Worm (Caenorhabditis elegans) whole organism, L1 larva: ENCODE measurements around the gene F49H6.15.

Experiments
- C04F5.9 ChIP-seq: sonication (generic microtip); optimal IDR thresholded peaks from 2 replicates; lab custom pipeline; 2016; ENCODE audit warnings: missing genetic modification characterization, missing compliant biosample characterization
- aha-1 ChIP-seq: fragments of 150-350 bp; optimal IDR thresholded peaks from 2 replicates; lab custom pipeline; 2014; ENCODE audit warnings: missing biosample characterization, missing genetic modification characterization
- aly-2 ChIP-seq: fragments of 150-350 bp; optimal IDR thresholded peaks from 2 replicates; lab custom pipeline; 2014; ENCODE audit warnings: missing biosample characterization, missing genetic modification characterization
- ama-1 ChIP-seq: fragments of 150-350 bp; optimal IDR thresholded peaks from 2 replicates; lab custom pipeline; 2014
- ceh-88 ChIP-seq: fragments of 200-800 bp; sonication (Bioruptor generic); IDR thresholded peaks from 2 replicates; pipeline ENCODE4 v1.3.6; 2022; ENCODE audit warnings: missing genetic modification characterization, missing compliant biosample characterization
- dsc-1 ChIP-seq: sonication (generic microtip); optimal IDR thresholded peaks from 2 replicates; lab custom pipeline; 2016; ENCODE audit warnings: mild to moderate bottlenecking, missing genetic modification characterization, missing compliant biosample characterization
- efl-1 ChIP-seq, 4 experiments: fragments of 150-350 bp; optimal IDR thresholded peaks in 3 of 4; peaks in 1 of 4; 1 replicate in 1 of 4; 2 replicates in 3 of 4; lab custom pipeline; 2014; ENCODE audit warnings: missing biosample characterization in 2 of 4, missing genetic modification characterization in 2 of 4, missing genetic modification reagents in 2 of 4
- egl-27 ChIP-seq, 2 experiments: fragments of 150-350 bp in 1 of 2; sonication (generic microtip); optimal IDR thresholded peaks; 3 replicates each; lab custom pipeline; 2017 to 2018; ENCODE audit warnings: missing biosample characterization in 2 of 2, missing genetic modification characterization in 2 of 2, missing genetic modification reagents in 2 of 2
- fkh-10 ChIP-seq: sonication (generic microtip); optimal IDR thresholded peaks from 2 replicates; lab custom pipeline; 2017; ENCODE audit warnings: missing biosample characterization, missing genetic modification reagents, missing genetic modification characterization
- hpl-2 ChIP-seq: fragments of 150-350 bp; optimal IDR thresholded peaks from 2 replicates; lab custom pipeline; 2014; ENCODE audit warnings: missing biosample characterization, missing genetic modification reagents, missing genetic modification characterization
- lin-13 ChIP-seq: fragments of 150-350 bp; optimal IDR thresholded peaks from 2 replicates; lab custom pipeline; 2014; ENCODE audit warnings: missing biosample characterization, missing genetic modification reagents, missing genetic modification characterization
- lin-15B ChIP-seq: fragments of 150-350 bp; sonication (generic microtip); optimal IDR thresholded peaks from 3 replicates; lab custom pipeline; 2014; ENCODE audit warnings: missing biosample characterization, missing genetic modification characterization
- lin-39 ChIP-seq: fragments of 150-350 bp; optimal IDR thresholded peaks from 2 replicates; lab custom pipeline; 2014; ENCODE audit warnings: missing biosample characterization, missing genetic modification reagents, missing genetic modification characterization
- lsy-2 ChIP-seq, 2 experiments: fragments of 150-350 bp; optimal IDR thresholded peaks; 2 replicates each; lab custom pipeline; 2014; ENCODE audit warnings: missing biosample characterization in 2 of 2, missing genetic modification characterization in 2 of 2
- mef-2 ChIP-seq: fragments of 150-350 bp; optimal IDR thresholded peaks from 2 replicates; lab custom pipeline; 2014; ENCODE audit warnings: missing biosample characterization, missing genetic modification characterization
- mep-1 ChIP-seq: fragments of 150-350 bp; optimal IDR thresholded peaks from 2 replicates; lab custom pipeline; 2014; ENCODE audit warnings: missing biosample characterization, missing genetic modification characterization
- nhr-12 ChIP-seq: sonication (generic microtip); optimal IDR thresholded peaks from 2 replicates; lab custom pipeline; 2017; ENCODE audit warnings: missing biosample characterization, missing genetic modification characterization
- nhr-19 ChIP-seq: fragments of 200-800 bp; sonication (Bioruptor generic); conservative IDR thresholded peaks from 2 replicates; pipeline ENCODE4 v1.3.6; 2022; ENCODE audit warnings: missing genetic modification characterization, missing compliant biosample characterization
- nhr-237 ChIP-seq: fragments of 150-350 bp; optimal IDR thresholded peaks from 2 replicates; lab custom pipeline; 2014; ENCODE audit warnings: missing biosample characterization, missing genetic modification characterization
- nhr-28 ChIP-seq: fragments of 150-350 bp; optimal IDR thresholded peaks from 2 replicates; lab custom pipeline; 2014; ENCODE audit warnings: missing biosample characterization, missing genetic modification characterization
- nhr-71 ChIP-seq: sonication (generic microtip); optimal IDR thresholded peaks from 2 replicates; lab custom pipeline; 2016; ENCODE audit warnings: mild to moderate bottlenecking, missing genetic modification characterization, moderate library complexity, missing compliant biosample characterization
- nhr-76 ChIP-seq: sonication (generic microtip); optimal IDR thresholded peaks from 2 replicates; lab custom pipeline; 2017; ENCODE audit warnings: missing biosample characterization, missing genetic modification characterization
- nhr-77 ChIP-seq: fragments of 150-350 bp; optimal IDR thresholded peaks from 2 replicates; lab custom pipeline; 2014; ENCODE audit warnings: missing biosample characterization, missing genetic modification characterization
- nhr-90 ChIP-seq: sonication (generic microtip); optimal IDR thresholded peaks from 2 replicates; lab custom pipeline; 2016; ENCODE audit warnings: mild to moderate bottlenecking, missing genetic modification characterization, missing compliant biosample characterization; ENCODE audit not compliant: poor library complexity
- pax-3 ChIP-seq: fragments of 200-800 bp; sonication (Bioruptor generic); optimal IDR thresholded peaks from 2 replicates; lab custom pipeline; 2018; ENCODE audit warnings: mild to moderate bottlenecking, missing genetic modification characterization, moderate library complexity, missing compliant biosample characterization
- pqm-1 ChIP-seq: sonication (generic microtip); optimal IDR thresholded peaks from 3 replicates; lab custom pipeline; 2017; ENCODE audit warnings: missing biosample characterization, missing genetic modification characterization
- rnt-1 ChIP-seq: sonication (generic microtip); optimal IDR thresholded peaks from 2 replicates; lab custom pipeline; 2016; ENCODE audit warnings: mild to moderate bottlenecking, missing genetic modification characterization, moderate library complexity, missing compliant biosample characterization
- sox-4 ChIP-seq: sonication (generic microtip); optimal IDR thresholded peaks from 2 replicates; lab custom pipeline; 2016; ENCODE audit warnings: missing genetic modification characterization, missing compliant biosample characterization
- sptf-1 ChIP-seq: fragments of 150-350 bp; optimal IDR thresholded peaks from 2 replicates; lab custom pipeline; 2014; ENCODE audit warnings: missing biosample characterization, missing genetic modification characterization
- unc-62 ChIP-seq: fragments of 150-350 bp; optimal IDR thresholded peaks from 2 replicates; lab custom pipeline; 2014; ENCODE audit warnings: missing biosample characterization, missing genetic modification reagents, missing genetic modification characterization
- vab-15 ChIP-seq: sonication (generic microtip); optimal IDR thresholded peaks from 2 replicates; lab custom pipeline; 2017; ENCODE audit warnings: missing genotype, mild to moderate bottlenecking, missing genetic modification characterization, missing compliant biosample characterization
- xbp-1 ChIP-seq: sonication (generic microtip); optimal IDR thresholded peaks from 2 replicates; lab custom pipeline; 2016; ENCODE audit warnings: missing genetic modification characterization, missing compliant biosample characterization
- zip-4 ChIP-seq: fragments of 200-800 bp; sonication (Bioruptor generic); optimal IDR thresholded peaks from 2 replicates; lab custom pipeline; 2018; ENCODE audit warnings: mild to moderate bottlenecking, missing genetic modification characterization, moderate library complexity, missing compliant biosample characterization
- ztf-11 ChIP-seq, 2 experiments: sonication (generic microtip); optimal IDR thresholded peaks; 2 replicates each; lab custom pipeline; 2016 to 2017; ENCODE audit warnings: missing genetic modification characterization in 2 of 2, missing biosample characterization in 1 of 2, missing compliant biosample characterization in 1 of 2

Gene F49H6.15

DNA sequence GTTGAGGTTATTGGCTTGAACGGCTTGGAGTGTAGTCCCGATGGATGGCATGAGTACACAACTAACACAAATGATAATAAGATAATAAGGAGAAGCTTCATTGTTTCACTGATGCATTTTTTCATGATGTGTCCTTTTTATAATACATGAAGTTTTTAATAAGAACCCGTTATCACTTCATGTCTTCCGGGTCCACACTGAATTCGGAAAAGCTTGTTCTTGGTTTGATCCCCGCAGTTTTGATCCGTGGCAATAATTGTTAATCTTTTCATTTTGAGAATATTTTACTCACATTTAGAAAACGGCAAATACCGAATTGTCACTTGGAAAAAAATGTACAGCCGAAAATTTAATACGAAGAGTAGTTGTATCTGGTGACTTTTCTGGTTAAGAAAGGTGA lies 37.6 kb downstream of the F49H6.15 start, which contains the start of gene Y102A5C.27:
Gene Y102A5C.27, minus strand, starts transcription at position 101 of the 400 bp plus-strand sequence.
- TF ChIP-seq hpl-2 (GFP tag; lab: Kevin White, UChicago) = no peak
- TF ChIP-seq ztf-11 (tag; optimal IDR thresholded peaks at IDR 0.05; lab: Kevin White, UChicago) = no peak
- no peak for TF ChIP-seq nhr-76

DNA sequence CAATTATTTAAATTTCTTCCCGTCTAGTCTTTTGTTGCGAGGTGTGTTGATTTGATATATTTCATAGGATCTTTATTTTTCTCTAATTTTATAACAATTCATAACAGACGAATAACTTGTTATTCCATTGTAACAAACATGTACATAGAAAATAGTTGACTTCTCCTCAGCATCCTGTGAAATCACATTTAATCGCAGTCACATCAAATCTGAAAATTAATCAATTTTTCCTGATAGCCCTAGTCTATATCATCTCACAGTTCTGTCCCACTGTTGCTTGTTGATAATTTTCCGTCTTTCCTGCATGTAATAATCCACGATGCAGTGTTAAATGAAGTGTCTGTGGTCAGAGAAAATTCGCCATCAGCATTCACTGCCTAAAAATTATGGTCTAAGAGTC lies 38.4 kb downstream of the F49H6.15 start:
- TF ChIP-seq lin-13 (GFP tag; lab: Kevin White, UChicago) (no peak), ceh-88 (GFP tag; lab: Robert Waterston, UW) (no peak), aly-2 (tag; lab: Kevin White, UChicago) (no peak), unc-62 (GFP tag; lab: Kevin White, UChicago) (no peak), lin-15B (tag; lab: Kevin White, UChicago) (no peak), pqm-1 (tag; lab: Kevin White, UChicago) (no peak), ama-1 (no peak), rnt-1 (no peak), dsc-1 (no peak), fkh-10 (GFP tag; lab: Kevin White, UChicago) (no peak), egl-27 (tag; optimal IDR thresholded peaks at IDR 0.05; lab: Kevin White, UChicago) (no peak), mep-1 (tag; lab: Kevin White, UChicago) (no peak), vab-15 (tag; lab: Kevin White, UChicago) (no peak), nhr-71 (tag; lab: Kevin White, UChicago) (no peak), xbp-1 (no peak), lsy-2 (tag; optimal IDR thresholded peaks at IDR 0.05; lab: Kevin White, UChicago) (no peak), aha-1 (no peak)

DNA sequence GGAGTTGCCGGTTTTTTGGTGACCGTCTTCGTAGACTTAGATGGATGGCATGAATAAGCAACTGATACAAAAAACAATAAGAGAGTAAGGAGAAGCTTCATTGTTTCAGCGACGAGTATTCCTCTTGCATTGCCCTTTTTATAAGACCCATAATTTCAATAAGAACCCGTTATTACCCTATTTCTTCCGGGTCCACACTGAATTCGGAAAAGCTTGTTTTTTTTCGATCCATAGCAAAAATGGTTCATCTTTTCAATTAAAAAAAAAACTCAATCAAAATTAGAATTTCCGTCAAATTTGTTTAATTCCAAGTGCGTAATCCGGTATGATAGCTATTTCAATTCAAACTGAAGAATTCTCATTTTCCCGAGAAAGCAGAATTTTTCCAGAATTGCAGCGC lies 39.2 kb downstream of the F49H6.15 start, which contains the start of gene Y102A5C.40:
Gene Y102A5C.40, minus strand, starts transcription at position 101 of the 400 bp plus-strand sequence.
- no peak for TF ChIP-seq lin-39
- TF ChIP-seq sptf-1 (tag; lab: Kevin White, UChicago) = no peak
- TF ChIP-seq hpl-2 (GFP tag; lab: Kevin White, UChicago) = no peak
- no peak for TF ChIP-seq efl-1 (optimal IDR thresholded peaks at IDR 0.05; lab: Kevin White, UChicago)
- no peak for TF ChIP-seq efl-1 (GFP tag; optimal IDR thresholded peaks at IDR 0.05 in 1 of 2; lab: Kevin White, UChicago)
- no peak for TF ChIP-seq sox-4
- TF ChIP-seq mef-2 (tag; lab: Kevin White, UChicago) = no peak
- TF ChIP-seq nhr-12 (tag; lab: Kevin White, UChicago) = no peak
- TF ChIP-seq nhr-77 (tag; lab: Kevin White, UChicago) = no peak
- no peak for TF ChIP-seq C04F5.9
- TF ChIP-seq zip-4 (GFP tag; lab: Kevin White, UChicago) = no peak
- TF ChIP-seq mep-1 (tag; lab: Kevin White, UChicago) = no peak
- TF ChIP-seq nhr-237 (tag; lab: Kevin White, UChicago) = no peak
- TF ChIP-seq aly-2 (tag; lab: Kevin White, UChicago) = no peak
- TF ChIP-seq nhr-28 = no peak
- TF ChIP-seq pax-3 (tag; lab: Kevin White, UChicago) = no peak

DNA sequence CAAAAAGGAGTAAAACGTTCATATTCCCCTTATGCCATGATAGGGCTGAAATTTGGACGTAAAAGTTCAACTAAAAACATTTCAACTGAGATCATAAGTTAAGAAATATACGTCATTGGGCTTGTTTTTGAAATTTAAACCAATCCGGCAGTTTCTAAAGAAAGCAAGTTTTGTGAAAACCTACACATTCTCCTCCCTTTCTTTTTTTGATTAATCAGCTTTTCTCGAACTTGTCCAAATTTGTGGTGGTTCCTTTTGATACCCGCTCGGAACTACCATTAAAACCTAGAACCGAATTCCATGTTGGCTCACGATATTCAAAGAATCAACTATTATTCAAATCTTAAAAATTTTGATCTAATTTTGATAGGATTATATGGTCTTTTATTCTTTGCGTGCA lies 45.8 kb downstream of the F49H6.15 start, which contains the start of gene srz-54:
Gene srz-54, plus strand, starts transcription at position 301 of the 400 bp plus-strand sequence.
- TF ChIP-seq nhr-19 (no peak), nhr-90 (tag; lab: Kevin White, UChicago) (no peak), sptf-1 (tag; lab: Kevin White, UChicago) (no peak)
- TF ChIP-seq, all 84 proteins: peak for 0
